Worm (Caenorhabditis elegans) whole organism, mixed stage, embryonic: ENCODE results near the gene F36A4.5.

ENCODE experiments used
- elt-1 ChIP-seq: sonication (generic microtip); optimal IDR thresholded peaks from 2 replicates; lab custom pipeline; 2017; ENCODE audit warnings: missing genetic modification characterization, mild to moderate bottlenecking, missing compliant biosample characterization, antibody characterized with exemption, moderate library complexity, borderline replicate concordance; ENCODE audit not compliant: insufficient read depth
- nhr-28 ChIP-seq: fragments of 150-350 bp; optimal IDR thresholded peaks from 2 replicates; lab custom pipeline; 2014; ENCODE audit warnings: missing biosample characterization, missing genetic modification characterization
- ztf-11 ChIP-seq: fragments of 150-350 bp; optimal IDR thresholded peaks from 2 replicates; lab custom pipeline; 2014; ENCODE audit warnings: missing biosample characterization, missing genetic modification characterization

DNA sequence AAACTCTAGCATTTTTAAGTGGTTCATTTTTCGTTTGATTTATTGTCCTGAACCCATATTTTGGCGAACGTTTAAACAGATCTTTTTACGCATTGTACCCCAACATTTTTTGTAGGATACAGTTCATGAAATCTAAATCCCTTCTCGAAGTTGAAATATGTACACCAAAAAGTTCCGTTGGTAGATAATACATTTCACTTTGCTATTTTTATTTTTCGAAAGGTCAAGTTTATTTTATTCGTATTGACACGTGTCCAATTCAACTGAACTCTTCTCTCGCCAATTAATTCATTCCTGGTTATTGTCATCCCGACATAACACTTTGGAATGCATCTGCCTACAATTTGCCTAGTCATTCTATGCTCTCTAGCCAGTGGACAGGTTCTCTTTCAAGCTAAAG lies 5.6 kb downstream of the F36A4.5 start, which contains the start of gene F36A4.2:
- TF ChIP-seq elt-1 (tag; lab: Kevin White, UChicago) = no peak
- TF ChIP-seq ztf-11 = no peak
- TF ChIP-seq nhr-28 (tag; lab: Kevin White, UChicago) = no peak
